Fruit fly (Drosophila melanogaster) whole organism, embryonic: ENCODE data around the gene CG15431.
A peak's percentile ranks its signal among the peaks of the same experiment; 100 is the strongest.

Source experiments
- CG12744 ChIP-seq: fragments of 200-800 bp; sonication (Bioruptor generic); optimal IDR thresholded peaks from 2 replicates; lab custom pipeline; 2016; ENCODE audit warnings: missing biosample characterization, missing genetic modification characterization
- CG18011 ChIP-seq: fragments of 200-800 bp; sonication (Bioruptor generic); optimal IDR thresholded peaks from 2 replicates; lab custom pipeline; 2017; ENCODE audit warnings: missing biosample characterization, missing genetic modification characterization, mild to moderate bottlenecking, moderate library complexity, missing genotype
- CG34376 ChIP-seq: fragments of 200-800 bp; sonication (Bioruptor generic); optimal IDR thresholded peaks from 2 replicates; lab custom pipeline; 2018; ENCODE audit warnings: missing biosample characterization, mild to moderate bottlenecking, missing genetic modification characterization
- CG6689 ChIP-seq: fragments of 200-800 bp; sonication (Bioruptor generic); IDR thresholded peaks from 2 replicates; pipeline ENCODE4 v1.3.6; 2022; ENCODE audit warnings: missing biosample characterization, missing genetic modification characterization
- Elba2 ChIP-seq: fragments of 200-800 bp; sonication (Bioruptor generic); optimal IDR thresholded peaks from 3 replicates; lab custom pipeline; 2016; ENCODE audit warnings: missing biosample characterization, missing genetic modification characterization
- Hr3 ChIP-seq: fragments of 200-800 bp; sonication (Bioruptor generic); optimal IDR thresholded peaks from 3 replicates; lab custom pipeline; 2016; ENCODE audit warnings: missing biosample characterization, missing genetic modification characterization
- MBD-R2 ChIP-seq: fragments of 200-800 bp; sonication (Bioruptor generic); IDR thresholded peaks from 2 replicates; pipeline ENCODE4 v1.3.6; 2022; ENCODE audit warnings: missing biosample characterization, missing genetic modification characterization
- Optix ChIP-seq: fragments of 200-800 bp; sonication (Bioruptor generic); IDR thresholded peaks from 3 replicates; pipeline ENCODE4 v1.3.6; 2022; ENCODE audit warnings: missing biosample characterization, missing genetic modification characterization
- Poxn ChIP-seq: fragments of 200-800 bp; sonication (Bioruptor generic); IDR thresholded peaks from 2 replicates; pipeline ENCODE4 v1.3.6; 2022; ENCODE audit warnings: missing biosample characterization, missing genetic modification characterization
- Stat92E ChIP-seq, 3 experiments: fragments of >200 bp in 2 of 3; fragments of 200-800 bp in 1 of 3; sonication (Bioruptor generic) in 1 of 3; optimal IDR thresholded peaks; 2 replicates each; lab custom pipeline; 2017 to 2019; ENCODE audit warnings: missing biosample characterization in 3 of 3, missing genetic modification characterization in 3 of 3, mild to moderate bottlenecking in 1 of 3, moderate library complexity in 1 of 3
- abd-A ChIP-seq: fragments of 200-800 bp; sonication (Bioruptor generic); optimal IDR thresholded peaks from 3 replicates; lab custom pipeline; 2019; ENCODE audit warnings: missing biosample characterization, mild to moderate bottlenecking, missing genetic modification characterization, moderate library complexity
- amos ChIP-seq: fragments of 200-800 bp; sonication (Bioruptor generic); IDR thresholded peaks from 2 replicates; pipeline ENCODE4 v1.3.6; 2022; ENCODE audit warnings: missing biosample characterization, missing genetic modification characterization; ENCODE audit not compliant: partially characterized antibody
- caup ChIP-seq: fragments of 200-800 bp; sonication (Bioruptor generic); optimal IDR thresholded peaks from 3 replicates; lab custom pipeline; 2017; ENCODE audit warnings: missing biosample characterization, mild to moderate bottlenecking, missing genetic modification characterization, moderate library complexity; ENCODE audit not compliant: severe bottlenecking

dm6 chr2L:4456539-4456994, 15.5 kb upstream of the CG15431 start, which contains the start of gene Gs1l:
- TF ChIP-seq CG12744 (GFP tag; lab: Kevin White, UChicago) (no peak), CG34376 (GFP tag; lab: Kevin White, UChicago) (peak; percentile 36), amos (GFP tag; lab: Robert Waterston, UW) (no peak), caup (GFP tag; lab: Kevin White, UChicago) (no peak), CG6689 (GFP tag; lab: Robert Waterston, UW) (no peak), Hr3 (GFP tag; lab: Kevin White, UChicago) (no peak), Optix (no peak), Elba2 (GFP tag; lab: Kevin White, UChicago) (no peak), Poxn (GFP tag; lab: Robert Waterston, UW) (no peak), MBD-R2 (GFP tag; lab: Robert Waterston, UW) (peak; percentile 86), CG18011 (no peak), Stat92E (GFP tag; optimal IDR thresholded peaks at IDR 0.05; lab: Kevin White, UChicago) (no peak), abd-A (no peak)
